Fruit fly (Drosophila melanogaster) whole organism, prepupa: Measurements from ENCODE around the gene CG10969.

ENCODE experiments used
- CG1621 ChIP-seq: fragments of 200-800 bp; sonication (Bioruptor generic); optimal IDR thresholded peaks from 3 replicates; lab custom pipeline; 2018; ENCODE audit warnings: missing biosample characterization, mild to moderate bottlenecking, missing genetic modification characterization
- CG7368 ChIP-seq: fragments of 200-800 bp; sonication (Bioruptor generic); optimal IDR thresholded peaks from 3 replicates; lab custom pipeline; 2016; ENCODE audit warnings: missing biosample characterization, missing genetic modification characterization
- Eip78C ChIP-seq: fragments of 200-800 bp; sonication (Bioruptor generic); peaks from one replicate; lab custom pipeline; 2016; ENCODE audit warnings: missing biosample characterization, missing genetic modification characterization
- svp ChIP-seq: fragments of 200-800 bp; sonication (Bioruptor generic); peaks from one replicate; lab custom pipeline; 2016; ENCODE audit warnings: missing biosample characterization, missing genetic modification characterization

- no peak for TF ChIP-seq CG7368 (GFP tag; lab: Kevin White, UChicago)
- TF ChIP-seq Eip78C = no peak
- no peak for TF ChIP-seq CG1621 (tag; lab: Kevin White, UChicago)
- no peak for TF ChIP-seq svp (GFP tag; lab: Kevin White, UChicago)
These were observed 26.1 kb downstream of the CG10969 start, which contains the start of the genes CG10973 and Vps13D for dm6 chr3L:12754769-12755189.
